Worm (Caenorhabditis elegans): ENCODE results near the gene nlp-52.
A peak's percentile ranks its signal among the peaks of the same experiment; 100 is the strongest.

nlp-52 gene

DNA sequence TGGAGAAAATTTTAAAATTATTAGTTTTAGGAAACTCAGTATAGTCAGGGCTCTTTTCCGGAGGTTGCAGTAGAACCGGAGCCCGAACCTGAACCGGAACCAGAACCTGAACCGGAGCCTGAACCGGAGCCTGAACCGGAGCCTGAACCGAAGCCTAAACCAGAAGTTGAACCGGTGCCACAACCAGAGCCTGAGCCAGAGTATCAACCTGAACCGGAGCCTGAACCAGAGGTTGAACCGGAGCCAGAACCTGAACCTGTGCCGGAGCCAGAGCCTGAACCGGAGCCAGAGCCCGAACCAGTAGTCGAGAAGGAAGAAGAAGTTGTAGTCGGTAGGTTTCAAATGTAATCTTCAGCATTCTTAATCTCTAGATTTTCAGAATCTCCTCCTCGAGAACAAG, 7.0 kb downstream of the nlp-52 start:
- TF ChIP-seq him-1 (tag; optimal IDR thresholded peaks at IDR 0.05) (no peak), dao-5 (tag; optimal IDR thresholded peaks at IDR 0.05) (no peak), W03F9.2 (tag; optimal IDR thresholded peaks at IDR 0.05) (no peak)

DNA sequence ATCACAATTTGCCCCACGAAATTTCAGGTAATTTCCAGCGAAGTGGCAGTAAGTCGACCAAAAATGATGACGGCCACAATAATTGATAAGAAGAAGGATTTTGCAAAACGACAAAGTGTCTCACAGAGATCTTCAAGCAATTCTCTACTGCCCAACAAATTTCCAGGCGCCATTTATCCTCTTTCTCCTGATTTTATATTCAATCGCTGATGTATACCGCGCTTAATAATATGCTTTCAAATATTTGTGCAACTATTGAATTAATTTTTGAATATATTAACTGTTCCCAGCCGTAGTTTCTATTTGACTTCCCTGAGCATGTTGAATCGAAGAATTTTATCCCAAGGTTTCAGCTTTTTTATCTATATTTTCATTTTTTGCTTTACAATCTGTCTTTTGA, 9.4 kb downstream of the nlp-52 start, which contains the start of gene tpst-2:
Gene tpst-2, plus strand, starts transcription at position 301 of the 400 bp plus-strand sequence.
- TF ChIP-seq W03F9.2 (tag; optimal IDR thresholded peaks at IDR 0.05): no peak
- no peak for TF ChIP-seq him-1 (tag; optimal IDR thresholded peaks at IDR 0.05)
- TF ChIP-seq dao-5 (tag; optimal IDR thresholded peaks at IDR 0.05): no peak

DNA sequence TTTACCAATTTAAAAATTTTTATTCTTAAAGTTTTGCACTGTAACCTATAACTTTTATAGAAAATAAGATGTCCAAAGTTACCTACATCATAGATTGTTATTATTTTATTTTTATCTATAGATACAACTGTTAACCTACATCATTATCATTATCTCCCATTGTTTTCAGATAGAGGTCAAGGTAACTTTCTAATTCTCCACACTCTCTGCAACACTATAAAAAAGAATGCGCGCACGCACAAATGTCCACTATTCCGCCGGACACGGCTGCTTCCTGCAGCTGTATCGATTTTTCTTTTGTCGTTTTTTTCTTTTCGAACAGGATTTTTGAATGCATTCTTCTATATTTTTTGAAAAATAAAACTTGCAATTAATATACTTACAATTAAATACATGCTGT, 11.1 kb downstream of the nlp-52 start:
- TF ChIP-seq dao-5 (tag; optimal IDR thresholded peaks at IDR 0.05) (no peak), W03F9.2 (tag; optimal IDR thresholded peaks at IDR 0.05) (no peak), him-1 (tag; optimal IDR thresholded peaks at IDR 0.05) (no peak)

DNA sequence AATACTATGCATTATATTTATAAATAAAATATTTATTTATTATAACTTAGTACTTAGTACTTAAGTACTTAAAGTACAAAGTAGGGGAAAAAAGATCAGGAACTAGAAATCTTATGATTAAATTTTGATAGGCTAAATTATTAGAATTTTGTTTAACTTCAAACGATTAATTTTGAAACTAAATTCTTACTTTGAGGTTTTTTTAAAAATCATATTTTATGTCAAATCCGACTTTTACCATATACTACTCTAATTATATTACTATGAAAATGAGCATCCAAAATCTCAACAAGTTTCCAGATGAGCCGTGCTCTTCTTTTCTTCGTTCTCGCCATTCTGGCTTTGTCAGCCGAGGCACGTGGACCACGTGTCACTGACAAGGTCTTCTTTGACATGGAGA, 11.5 kb downstream of the nlp-52 start, which contains the start of gene cyn-6:
Gene cyn-6, plus strand, starts transcription at position 301 of the 400 bp plus-strand sequence.
- TF ChIP-seq W03F9.2 (tag; optimal IDR thresholded peaks at IDR 0.05): no peak
- TF ChIP-seq him-1 (tag; optimal IDR thresholded peaks at IDR 0.05): no peak
- TF ChIP-seq dao-5 (tag; optimal IDR thresholded peaks at IDR 0.05): no peak

DNA sequence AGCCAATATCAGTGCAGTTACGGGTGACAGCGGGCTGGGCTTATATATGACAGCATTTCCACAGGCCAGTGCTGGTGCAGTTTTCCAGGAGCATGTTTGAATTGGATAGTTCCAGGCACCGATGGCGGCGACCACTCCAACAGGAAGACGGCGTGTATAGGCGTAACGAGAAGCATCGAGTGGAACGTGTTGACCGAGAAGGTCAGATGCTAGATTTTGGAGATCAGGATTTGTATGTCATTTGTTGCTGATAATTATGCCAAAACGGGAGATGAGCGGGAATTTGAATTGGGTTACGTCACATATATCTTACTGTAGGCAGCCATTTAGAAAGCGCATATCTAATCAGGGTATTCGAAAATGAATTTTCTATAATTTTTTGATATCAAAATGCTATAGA, 13.9 kb downstream of the nlp-52 start:
- TF ChIP-seq W03F9.2 (tag; optimal IDR thresholded peaks at IDR 0.05) (no peak), him-1 (tag; optimal IDR thresholded peaks at IDR 0.05) (no peak), dao-5 (tag; optimal IDR thresholded peaks at IDR 0.05) (no peak)

DNA sequence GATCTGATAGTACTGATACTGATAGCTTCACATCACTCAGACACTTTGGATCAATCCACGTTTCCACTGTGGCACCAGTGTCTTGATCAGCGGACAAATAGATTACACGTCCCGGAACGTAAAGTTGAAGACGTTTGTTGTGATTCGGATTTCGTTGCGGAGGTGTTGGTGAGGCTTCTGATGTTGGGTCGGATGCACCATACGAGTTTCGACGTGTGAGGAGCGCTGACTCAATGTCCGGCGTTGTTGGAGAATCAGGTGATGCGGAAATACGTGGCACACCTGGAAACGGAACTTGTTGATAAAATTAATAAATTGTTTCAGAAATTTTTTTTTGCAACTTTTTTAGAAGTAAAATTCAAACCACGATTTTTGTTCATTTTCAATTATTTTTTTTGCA, 17.2 kb downstream of the nlp-52 start, which contains the start of gene alh-11:
Gene alh-11, minus strand, starts transcription at position 101 of the 400 bp plus-strand sequence.
- TF ChIP-seq him-1 (tag; optimal IDR thresholded peaks at IDR 0.05): no peak
- TF ChIP-seq dao-5 (tag; optimal IDR thresholded peaks at IDR 0.05): no peak
- no peak for TF ChIP-seq W03F9.2 (tag; optimal IDR thresholded peaks at IDR 0.05)

DNA sequence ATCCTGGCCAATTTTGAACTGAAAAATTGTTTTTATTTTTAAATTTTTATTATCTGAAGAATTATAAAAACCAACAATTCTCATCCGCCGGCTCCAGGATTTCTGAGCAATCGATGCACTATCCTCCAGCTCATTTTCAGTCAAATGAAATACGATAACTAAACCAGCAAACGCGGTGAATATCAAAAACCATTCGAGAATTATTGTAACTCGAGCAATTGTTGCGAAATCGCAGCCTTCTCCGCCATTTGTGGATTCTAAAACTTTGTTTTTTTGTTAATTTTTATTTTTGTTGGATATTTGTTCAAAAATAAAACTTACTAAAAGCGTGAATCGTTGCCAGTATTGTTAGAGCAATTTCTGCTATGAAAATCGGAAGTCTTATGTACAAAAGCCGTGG, 20.9 kb downstream of the nlp-52 start:
- no peak for TF ChIP-seq him-1 (tag; optimal IDR thresholded peaks at IDR 0.05)
- TF ChIP-seq dao-5 (tag; optimal IDR thresholded peaks at IDR 0.05): no peak
- TF ChIP-seq W03F9.2 (tag; optimal IDR thresholded peaks at IDR 0.05): no peak

DNA sequence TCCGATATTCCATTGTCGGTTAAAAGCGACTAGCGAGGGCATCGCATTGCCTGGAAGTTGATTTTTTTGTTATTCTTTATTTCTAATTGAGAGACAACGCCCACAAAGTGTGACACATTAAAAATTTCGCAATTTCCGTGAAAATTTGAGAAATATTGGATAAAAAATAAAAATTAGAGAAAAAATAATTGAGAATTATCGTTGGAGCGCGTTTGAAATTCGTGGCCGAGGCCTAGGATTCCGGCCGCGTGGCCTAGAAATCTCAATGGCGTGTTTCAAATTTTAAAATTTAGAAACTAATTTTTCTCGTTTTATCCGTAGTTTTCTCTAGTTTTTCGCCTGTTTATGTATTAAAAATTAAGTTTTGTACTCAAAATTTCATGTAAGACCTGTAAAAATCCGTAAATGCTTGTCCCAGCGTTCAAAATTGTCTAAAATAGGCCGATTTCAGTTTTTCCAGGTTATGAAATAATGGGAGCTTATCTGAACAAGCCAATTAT, 21.7 kb downstream of the nlp-52 start, which contains the start of the genes dagl-2 and ppm-1.G:
Gene dagl-2, minus strand, starts transcription at position 52 of the 500 bp plus-strand sequence.
Gene ppm-1.G, plus strand, starts transcription at position 450 of the 500 bp plus-strand sequence.
- TF ChIP-seq him-1 (tag; optimal IDR thresholded peaks at IDR 0.05): no peak
- TF ChIP-seq W03F9.2 (tag; optimal IDR thresholded peaks at IDR 0.05): peak; percentile 82

DNA sequence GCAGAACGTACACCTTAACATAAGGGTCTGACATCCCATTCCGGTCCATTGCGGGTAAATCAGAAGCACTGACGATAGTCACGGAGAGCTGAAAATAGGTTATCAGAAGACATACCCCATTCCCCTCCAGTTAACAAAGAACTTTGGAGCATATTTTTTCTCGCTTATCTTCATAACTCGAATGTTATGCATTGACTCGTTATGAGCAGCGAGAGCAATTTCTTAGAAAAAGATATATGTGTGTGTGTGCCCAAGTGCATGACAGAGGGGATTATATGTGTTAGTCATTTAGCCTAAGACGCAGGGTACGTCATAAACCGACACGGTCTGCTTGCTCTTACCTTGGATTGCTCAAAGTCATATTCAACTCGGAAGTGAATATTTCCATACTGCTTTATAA, 28.0 kb downstream of the nlp-52 start:
- no peak for TF ChIP-seq him-1 (tag; optimal IDR thresholded peaks at IDR 0.05)
- no peak for TF ChIP-seq dao-5 (tag; optimal IDR thresholded peaks at IDR 0.05)
- no peak for TF ChIP-seq W03F9.2 (tag; optimal IDR thresholded peaks at IDR 0.05)

DNA sequence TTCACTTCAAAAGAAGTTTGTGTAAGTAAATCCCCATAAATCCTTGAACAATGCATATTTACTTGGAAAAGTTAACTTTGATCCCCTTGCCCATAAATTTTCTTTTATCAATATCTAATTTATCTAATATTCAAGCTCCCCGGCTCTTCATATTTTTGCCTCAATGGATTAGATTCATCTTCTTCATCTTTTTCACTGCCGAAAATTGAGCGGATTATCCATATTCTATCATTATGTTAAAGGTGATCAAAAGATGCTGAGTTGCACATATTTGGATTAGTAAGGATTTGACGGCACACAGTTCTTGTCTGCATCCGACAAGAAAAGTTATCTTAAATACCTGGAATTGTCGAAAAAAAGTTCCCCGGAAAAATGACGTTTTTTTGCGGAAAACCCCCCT, 29.0 kb downstream of the nlp-52 start:
- no peak for TF ChIP-seq dao-5 (tag; optimal IDR thresholded peaks at IDR 0.05)
- no peak for TF ChIP-seq W03F9.2 (tag; optimal IDR thresholded peaks at IDR 0.05)
- no peak for TF ChIP-seq him-1 (tag; optimal IDR thresholded peaks at IDR 0.05)

DNA sequence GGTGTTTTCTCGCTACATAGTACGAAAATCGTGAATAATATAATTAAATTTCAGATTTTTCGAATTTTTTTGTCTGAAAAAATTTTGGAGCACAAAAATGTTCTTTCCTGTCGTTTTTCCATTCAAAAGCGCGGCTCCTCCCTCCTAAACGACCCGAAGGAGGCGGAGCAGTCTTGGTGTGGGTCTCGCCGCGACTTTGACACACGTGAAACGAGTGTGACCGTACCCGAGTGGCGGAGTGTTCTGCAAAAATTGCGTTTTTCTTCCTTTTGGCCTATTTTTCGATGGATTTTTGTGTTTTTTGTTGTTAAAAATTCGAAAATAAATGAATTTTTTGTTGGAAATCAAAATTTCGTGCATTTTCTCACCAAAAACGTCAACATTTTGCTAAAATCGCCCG, 32.0 kb downstream of the nlp-52 start, which contains the start of gene snt-2:
Gene snt-2, minus strand, starts transcription at position 139 of the 400 bp plus-strand sequence.
- no peak for TF ChIP-seq dao-5 (tag; optimal IDR thresholded peaks at IDR 0.05)
- TF ChIP-seq W03F9.2 (tag; optimal IDR thresholded peaks at IDR 0.05): peak; percentile 42
- TF ChIP-seq him-1 (tag; optimal IDR thresholded peaks at IDR 0.05): peak; percentile 35

DNA sequence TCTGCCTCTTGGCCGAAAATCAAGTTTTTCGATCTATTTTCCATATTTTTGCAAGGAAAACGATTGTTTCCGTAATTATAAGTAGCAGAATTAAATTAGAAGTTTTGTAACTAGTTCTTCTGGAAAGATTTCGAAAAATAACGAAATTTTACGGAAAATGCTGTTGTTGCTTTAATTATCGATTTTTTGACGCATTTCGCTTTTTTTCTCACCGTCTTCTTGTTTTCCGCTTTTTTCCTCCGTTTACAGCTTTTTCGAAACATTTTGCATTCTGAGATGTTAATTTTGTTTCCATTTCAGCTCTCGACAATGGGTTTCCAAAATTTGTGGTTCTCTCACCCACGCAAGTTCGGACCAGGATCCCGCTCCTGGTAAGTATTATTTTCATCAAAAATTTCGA, 32.4 kb downstream of the nlp-52 start, which contains the start of gene rps-29:
Gene rps-29, plus strand, starts transcription at position 301 of the 400 bp plus-strand sequence.
- TF ChIP-seq dao-5 (tag; optimal IDR thresholded peaks at IDR 0.05) (no peak), him-1 (tag; optimal IDR thresholded peaks at IDR 0.05) (no peak), W03F9.2 (tag; optimal IDR thresholded peaks at IDR 0.05) (no peak)

DNA sequence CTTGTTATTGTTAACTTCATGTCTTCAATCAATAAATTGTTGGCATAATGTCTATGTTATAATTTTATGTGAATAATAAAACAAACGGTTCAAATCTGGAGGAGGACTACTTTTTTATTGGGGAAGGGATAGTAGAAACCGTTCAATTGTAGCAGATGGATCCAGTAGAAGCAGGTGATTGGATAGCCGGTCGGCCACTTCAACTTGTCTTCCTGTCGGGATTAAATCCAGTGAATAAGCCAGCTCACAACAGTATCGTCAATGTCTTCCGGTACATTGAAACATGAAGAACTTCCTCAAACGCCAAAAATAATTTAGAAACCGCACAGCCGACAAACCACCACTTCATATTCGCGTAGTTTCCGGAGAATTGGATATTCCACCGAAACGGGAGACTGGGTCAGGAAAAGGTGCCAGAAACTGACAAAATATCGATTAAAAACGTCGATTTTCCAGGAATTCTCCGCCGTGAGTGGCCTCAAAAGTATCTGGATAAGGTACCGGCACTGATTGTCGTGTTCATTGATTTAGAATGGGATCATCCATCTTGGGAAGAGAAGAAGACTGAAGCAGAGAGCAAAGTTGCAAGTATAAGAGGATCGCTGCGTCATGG, 33.5 kb downstream of the nlp-52 start, which contains the start of gene trpp-11:
Gene trpp-11, plus strand, starts transcription at position 153 of the 613 bp plus-strand sequence.
- TF ChIP-seq dao-5 (tag; optimal IDR thresholded peaks at IDR 0.05) (no peak), W03F9.2 (tag; optimal IDR thresholded peaks at IDR 0.05) (no peak), him-1 (tag; optimal IDR thresholded peaks at IDR 0.05) (no peak)

DNA sequence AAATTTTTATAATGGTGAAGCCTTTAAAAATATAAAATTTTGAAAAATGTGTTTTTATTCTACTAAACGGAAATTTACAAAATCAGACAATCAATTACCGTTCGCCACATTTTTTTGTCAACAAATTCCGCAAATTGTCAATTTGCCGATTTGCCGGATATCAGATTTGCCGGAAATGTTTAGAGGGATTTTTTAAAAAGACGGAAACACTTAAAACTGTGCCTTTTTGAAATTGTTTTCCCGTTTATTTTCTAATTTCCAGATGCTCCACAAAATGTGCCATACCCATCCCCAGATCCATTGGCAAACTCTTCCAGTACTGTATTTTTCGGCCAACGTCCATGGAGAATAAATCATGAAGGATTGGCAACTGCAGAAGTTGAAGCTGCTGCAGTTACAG, 35.9 kb downstream of the nlp-52 start:
- TF ChIP-seq dao-5 (tag; optimal IDR thresholded peaks at IDR 0.05): no peak

Data from whole organism, L4/young adult.